Fruit fly (Drosophila melanogaster) whole organism, embryonic: Measurements from ENCODE around the gene twe.

Experiments used
- Asciz ChIP-seq: fragments of 200-800 bp; sonication (Bioruptor generic); optimal IDR thresholded peaks from 2 replicates; lab custom pipeline; 2017; ENCODE audit warnings: missing biosample characterization, mild to moderate bottlenecking, missing genetic modification characterization, missing genetic modification reagents
- CG10431 ChIP-seq: fragments of 200-800 bp; sonication (Bioruptor generic); optimal IDR thresholded peaks from 3 replicates; lab custom pipeline; 2018; ENCODE audit warnings: missing biosample characterization, mild to moderate bottlenecking, missing genetic modification characterization
- CG10979 ChIP-seq: fragments of 200-800 bp; sonication (Bioruptor generic); optimal IDR thresholded peaks from 2 replicates; lab custom pipeline; 2018; ENCODE audit warnings: missing biosample characterization, mild to moderate bottlenecking, missing genetic modification characterization, moderate library complexity
- CG11247 ChIP-seq: fragments of 200-800 bp; sonication (Bioruptor generic); IDR thresholded peaks from 2 replicates; pipeline ENCODE4 v1.3.6; 2022; ENCODE audit warnings: missing biosample characterization, missing genetic modification characterization
- CG12155 ChIP-seq: fragments of 200-800 bp; sonication (Bioruptor generic); optimal IDR thresholded peaks from 3 replicates; lab custom pipeline; 2016; ENCODE audit warnings: missing biosample characterization, missing genetic modification characterization
- CG1233 ChIP-seq: fragments of 200-800 bp; sonication (Bioruptor generic); optimal IDR thresholded peaks from 4 replicates; lab custom pipeline; 2018; ENCODE audit warnings: missing biosample characterization, mild to moderate bottlenecking, missing genetic modification characterization
- CG13424 ChIP-seq: fragments of 200-800 bp; sonication (Bioruptor generic); optimal IDR thresholded peaks from 2 replicates; lab custom pipeline; 2019; ENCODE audit warnings: missing biosample characterization, mild to moderate bottlenecking, missing genetic modification characterization, moderate library complexity
- CG14441 ChIP-seq: fragments of 200-800 bp; sonication (Bioruptor generic); IDR thresholded peaks from 2 replicates; pipeline ENCODE4 v1.3.6; 2022; ENCODE audit warnings: missing biosample characterization, missing genetic modification characterization
- CG14860 ChIP-seq: fragments of 200-800 bp; sonication (Bioruptor generic); IDR thresholded peaks from 3 replicates; pipeline ENCODE4 v1.3.6; 2022; ENCODE audit warnings: missing biosample characterization, missing genetic modification characterization; ENCODE audit not compliant: partially characterized antibody
- CG15073 ChIP-seq: fragments of 200-800 bp; sonication (Bioruptor generic); optimal IDR thresholded peaks from 2 replicates; lab custom pipeline; 2016; ENCODE audit warnings: missing biosample characterization, missing genetic modification characterization
- CG16813 ChIP-seq: fragments of 200-800 bp; sonication (Bioruptor generic); IDR thresholded peaks from 3 replicates; pipeline ENCODE4 v1.3.6; 2022; ENCODE audit warnings: missing biosample characterization, missing genetic modification characterization; ENCODE audit not compliant: partially characterized antibody
- CG17361 ChIP-seq: fragments of 200-800 bp; sonication (Bioruptor generic); IDR thresholded peaks from 3 replicates; pipeline ENCODE4 v1.3.6; 2022; ENCODE audit warnings: missing biosample characterization, missing genetic modification characterization
- CG18262 ChIP-seq: fragments of 200-800 bp; optimal IDR thresholded peaks from 3 replicates; lab custom pipeline; 2019; ENCODE audit warnings: missing biosample characterization, mild to moderate bottlenecking, missing genetic modification characterization, moderate library complexity
- CG2712 ChIP-seq: fragments of 200-800 bp; optimal IDR thresholded peaks from 3 replicates; lab custom pipeline; 2019; ENCODE audit warnings: missing biosample characterization, mild to moderate bottlenecking, missing genetic modification characterization, moderate library complexity
- CG30403 ChIP-seq: fragments of 200-800 bp; sonication (Bioruptor generic); optimal IDR thresholded peaks from 3 replicates; lab custom pipeline; 2016; ENCODE audit warnings: missing biosample characterization, missing genetic modification characterization
- CG32767 ChIP-seq: fragments of 200-800 bp; sonication (Bioruptor generic); IDR thresholded peaks from 2 replicates; pipeline ENCODE4 v1.3.6; 2022; ENCODE audit warnings: missing biosample characterization, missing genetic modification characterization
- CG34422 ChIP-seq: fragments of 200-800 bp; sonication (Bioruptor generic); IDR thresholded peaks from 3 replicates; pipeline ENCODE4 v1.3.6; 2022; ENCODE audit warnings: missing biosample characterization, missing genetic modification characterization
- CG3838 ChIP-seq: fragments of 200-800 bp; sonication (Bioruptor generic); optimal IDR thresholded peaks from 3 replicates; lab custom pipeline; 2016; ENCODE audit warnings: missing biosample characterization, missing genetic modification characterization
- CG6272 ChIP-seq: fragments of 200-800 bp; sonication (Bioruptor generic); IDR thresholded peaks from 2 replicates; pipeline ENCODE4 v1.3.6; 2022; ENCODE audit warnings: missing biosample characterization, missing genetic modification characterization
- CG6654 ChIP-seq: fragments of 200-800 bp; sonication (Bioruptor generic); optimal IDR thresholded peaks from 2 replicates; lab custom pipeline; 2017; ENCODE audit warnings: missing biosample characterization, mild to moderate bottlenecking, missing genetic modification characterization
- CG6765 ChIP-seq: fragments of 200-800 bp; sonication (Bioruptor generic); optimal IDR thresholded peaks from 3 replicates; lab custom pipeline; 2017; ENCODE audit warnings: missing biosample characterization, mild to moderate bottlenecking, missing genetic modification characterization
- CG9437 ChIP-seq: fragments of 200-800 bp; sonication (Bioruptor generic); optimal IDR thresholded peaks from 2 replicates; lab custom pipeline; 2018; ENCODE audit warnings: missing biosample characterization, mild to moderate bottlenecking, missing genetic modification characterization
- D ChIP-seq, 2 experiments: fragments of 200-800 bp in 1 of 2; fragments of >200 bp in 1 of 2; sonication (Bioruptor generic) in 1 of 2; optimal IDR thresholded peaks; 2 replicates in 1 of 2; 3 replicates in 1 of 2; lab custom pipeline; 2017; ENCODE audit warnings: mild to moderate bottlenecking in 1 of 2, missing biosample characterization in 1 of 2, missing genetic modification characterization in 1 of 2, missing genetic modification reagents in 1 of 2
- Elba2 ChIP-seq: fragments of 200-800 bp; sonication (Bioruptor generic); optimal IDR thresholded peaks from 3 replicates; lab custom pipeline; 2016; ENCODE audit warnings: missing biosample characterization, missing genetic modification characterization
- MTF-1 ChIP-seq: fragments of 200-800 bp; sonication (Bioruptor generic); optimal IDR thresholded peaks from 2 replicates; lab custom pipeline; 2018; ENCODE audit warnings: missing biosample characterization, mild to moderate bottlenecking, missing genetic modification characterization, borderline replicate concordance
- Nf-YC ChIP-seq: fragments of 200-800 bp; optimal IDR thresholded peaks from 3 replicates; lab custom pipeline; 2019; ENCODE audit warnings: missing biosample characterization, mild to moderate bottlenecking, missing genetic modification characterization, moderate library complexity
- Oli ChIP-seq: fragments of 200-800 bp; sonication (Bioruptor generic); optimal IDR thresholded peaks from 2 replicates; lab custom pipeline; 2018; ENCODE audit warnings: missing biosample characterization, mild to moderate bottlenecking, missing genetic modification characterization, moderate library complexity
- Sox102F ChIP-seq: fragments of 200-800 bp; sonication (Bioruptor generic); optimal IDR thresholded peaks from 2 replicates; lab custom pipeline; 2018; ENCODE audit warnings: missing biosample characterization, mild to moderate bottlenecking, missing genetic modification characterization, moderate library complexity
- YL-1 ChIP-seq: fragments of 200-800 bp; sonication (Bioruptor generic); optimal IDR thresholded peaks from 3 replicates; lab custom pipeline; 2017; ENCODE audit warnings: missing biosample characterization, mild to moderate bottlenecking, missing genetic modification characterization
- ap ChIP-seq: fragments of 200-800 bp; sonication (Bioruptor generic); IDR thresholded peaks from 2 replicates; pipeline ENCODE4 v1.3.6; 2022; ENCODE audit warnings: missing biosample characterization, missing genetic modification characterization
- bcd ChIP-seq: fragments of 200-800 bp; sonication (Bioruptor generic); optimal IDR thresholded peaks from 2 replicates; lab custom pipeline; 2017; ENCODE audit warnings: missing biosample characterization, mild to moderate bottlenecking, missing genetic modification characterization
- bowl ChIP-seq: fragments of 200-800 bp; sonication (Bioruptor generic); IDR thresholded peaks from 2 replicates; pipeline ENCODE4 v1.3.6; 2022; ENCODE audit warnings: missing biosample characterization, missing genetic modification characterization
- dmrt11E ChIP-seq: fragments of 200-800 bp; sonication (Bioruptor generic); optimal IDR thresholded peaks from 3 replicates; lab custom pipeline; 2018; ENCODE audit warnings: missing biosample characterization, mild to moderate bottlenecking, missing genetic modification characterization, moderate library complexity
- dpn ChIP-seq, 2 experiments: fragments of 200-800 bp; sonication (Bioruptor generic); optimal IDR thresholded peaks; 3 replicates each; lab custom pipeline; 2016; ENCODE audit warnings: missing biosample characterization in 2 of 2, missing genetic modification characterization in 2 of 2
- dysf ChIP-seq: fragments of 200-800 bp; sonication (Bioruptor generic); IDR thresholded peaks from 3 replicates; pipeline ENCODE4 v1.3.6; 2022; ENCODE audit warnings: missing biosample characterization, missing genetic modification characterization
- ewg ChIP-seq: fragments of 200-800 bp; sonication (Bioruptor generic); optimal IDR thresholded peaks from 3 replicates; lab custom pipeline; 2017; ENCODE audit warnings: mild to moderate bottlenecking, missing biosample characterization, missing genetic modification reagents, missing genetic modification characterization
- gcm ChIP-seq: fragments of 200-800 bp; sonication (Bioruptor generic); optimal IDR thresholded peaks from 2 replicates; lab custom pipeline; 2019; ENCODE audit warnings: missing biosample characterization, mild to moderate bottlenecking, missing genetic modification characterization, moderate library complexity
- h ChIP-seq: fragments of >200 bp; optimal IDR thresholded peaks from 2 replicates; lab custom pipeline; 2017
- onecut ChIP-seq: fragments of 200-800 bp; sonication (Bioruptor generic); IDR thresholded peaks from 2 replicates; pipeline ENCODE4 v1.3.6; 2022; ENCODE audit warnings: missing biosample characterization, missing genetic modification characterization
- org-1 ChIP-seq: fragments of 200-800 bp; sonication (Bioruptor generic); optimal IDR thresholded peaks from 2 replicates; lab custom pipeline; 2017; ENCODE audit warnings: missing biosample characterization, missing genetic modification characterization
- pros ChIP-seq: fragments of 200-800 bp; sonication (Bioruptor generic); optimal IDR thresholded peaks from 3 replicates; lab custom pipeline; 2019; ENCODE audit warnings: missing biosample characterization, mild to moderate bottlenecking, missing genetic modification characterization, moderate library complexity
- pzg ChIP-seq: fragments of 200-800 bp; sonication (Bioruptor generic); optimal IDR thresholded peaks from 3 replicates; lab custom pipeline; 2018; ENCODE audit warnings: missing biosample characterization, mild to moderate bottlenecking, missing genetic modification characterization, moderate library complexity
- slbo ChIP-seq: fragments of 200-800 bp; sonication (Bioruptor generic); IDR thresholded peaks from 2 replicates; pipeline ENCODE4 v1.3.6; 2022; ENCODE audit warnings: missing biosample characterization, missing genetic modification characterization
- sr ChIP-seq: fragments of 200-800 bp; sonication (Bioruptor generic); IDR thresholded peaks from 3 replicates; pipeline ENCODE4 v1.3.6; 2022; ENCODE audit warnings: missing biosample characterization, missing genetic modification characterization
- ssp ChIP-seq: fragments of 200-800 bp; sonication (Bioruptor generic); IDR thresholded peaks from 2 replicates; pipeline ENCODE4 v1.3.6; 2022; ENCODE audit warnings: missing biosample characterization, missing genetic modification characterization
- stc ChIP-seq: fragments of 200-800 bp; sonication (Bioruptor generic); IDR thresholded peaks from 2 replicates; pipeline ENCODE4 v1.3.6; 2022; ENCODE audit warnings: missing biosample characterization, missing genetic modification characterization
- tap ChIP-seq: fragments of 200-800 bp; optimal IDR thresholded peaks from 3 replicates; lab custom pipeline; 2019; ENCODE audit warnings: missing biosample characterization, mild to moderate bottlenecking, missing genetic modification characterization, moderate library complexity
- tin ChIP-seq: fragments of 200-800 bp; sonication (Bioruptor generic); optimal IDR thresholded peaks from 3 replicates; lab custom pipeline; 2016; ENCODE audit warnings: missing biosample characterization, missing genetic modification characterization
- zen ChIP-seq: fragments of 200-800 bp; sonication (Bioruptor generic); optimal IDR thresholded peaks from 3 replicates; lab custom pipeline; 2018; ENCODE audit warnings: missing biosample characterization, mild to moderate bottlenecking, missing genetic modification characterization, moderate library complexity

Gene twe

dm6 chr2L:16307026-16307703, 45.5 kb upstream of the twe start, which contains the start of the genes CG5861 and Syx5 (continued):
- no peak for TF ChIP-seq CG3838 (GFP tag; lab: Kevin White, UChicago)
- no peak for TF ChIP-seq h (lab: Kevin White, UChicago)
- peak; percentile 73 for TF ChIP-seq zen (tag; lab: Kevin White, UChicago)
- peak in 1 of 2 experiments; percentile 72 for TF ChIP-seq dpn (GFP tag; optimal IDR thresholded peaks at IDR 0.05; lab: Kevin White, UChicago)
- TF ChIP-seq ssp (GFP tag; lab: Robert Waterston, UW): 0 out of 2 replicates have a peak, but pooled peaks have one; percentile 28
- TF ChIP-seq CG34422: 0 out of 3 replicates have a peak, but pooled peaks have one; percentile 43
- TF ChIP-seq CG17361 (GFP tag; lab: Robert Waterston, UW): peak; percentile 57; the same call in 2 of the 3 replicates
- no peak for TF ChIP-seq CG6654 (GFP tag; lab: Kevin White, UChicago)
- TF ChIP-seq slbo (GFP tag; lab: Robert Waterston, UW): peak; percentile 80
- TF ChIP-seq pros: no peak
- TF ChIP-seq CG18262 (tag; lab: Kevin White, UChicago): peak; percentile 62
- peak; percentile 24 for TF ChIP-seq CG12155 (GFP tag; lab: Kevin White, UChicago)
- peak; percentile 75 for TF ChIP-seq Nf-YC (tag; lab: Kevin White, UChicago)
- TF ChIP-seq CG1233 (GFP tag; lab: Kevin White, UChicago): peak; percentile 29
- peak; percentile 14 for TF ChIP-seq Asciz (GFP tag; lab: Kevin White, UChicago)
- no peak for TF ChIP-seq bowl (GFP tag; lab: Robert Waterston, UW)
- peak; percentile 22 for TF ChIP-seq dmrt11E (tag; lab: Kevin White, UChicago)
- TF ChIP-seq org-1 (GFP tag; lab: Kevin White, UChicago): no peak
- TF ChIP-seq Elba2: no peak
- no peak for TF ChIP-seq MTF-1
- TF ChIP-seq sr (GFP tag; lab: Robert Waterston, UW): no peak
- TF ChIP-seq CG9437 (GFP tag; lab: Kevin White, UChicago): peak; percentile 7
- TF ChIP-seq tap: peak; percentile 57
- no peak for TF ChIP-seq Oli
- TF ChIP-seq ap: no peak
- peak; percentile 33 for TF ChIP-seq tin (GFP tag; lab: Kevin White, UChicago)
- peak; percentile 88 for TF ChIP-seq CG14860
- peak; percentile 67 for TF ChIP-seq CG30403 (GFP tag; lab: Kevin White, UChicago)
- peak; percentile 59 for TF ChIP-seq CG10979
- 0 out of 3 replicates have a peak, but pooled peaks have one; percentile 24 for TF ChIP-seq dysf (GFP tag; lab: Robert Waterston, UW)
- TF ChIP-seq CG6765 (GFP tag; lab: Kevin White, UChicago): peak; percentile 17
- peak; percentile 95 for TF ChIP-seq YL-1 (GFP tag; lab: Kevin White, UChicago)
- TF ChIP-seq Sox102F (GFP tag; lab: Kevin White, UChicago): no peak
- TF ChIP-seq CG16813 (GFP tag; lab: Robert Waterston, UW): peak; percentile 87
- TF ChIP-seq CG14441 (GFP tag; lab: Robert Waterston, UW): peak; percentile 58; the same call in 1 of the 2 replicates
- peak; percentile 79 for TF ChIP-seq CG2712 (tag; lab: Kevin White, UChicago)
- TF ChIP-seq bcd: peak; percentile 62
- TF ChIP-seq ewg (GFP tag; lab: Kevin White, UChicago): no peak
- TF ChIP-seq CG11247 (GFP tag; lab: Robert Waterston, UW): peak; percentile 45; the same call in 1 of the 2 replicates
- peak; percentile 68 for TF ChIP-seq CG13424
- TF ChIP-seq CG6272: 0 out of 2 replicates have a peak, but pooled peaks have one; percentile 59
- TF ChIP-seq gcm: peak; percentile 68
- TF ChIP-seq CG15073 (GFP tag; lab: Kevin White, UChicago): no peak
- no peak for TF ChIP-seq D (optimal IDR thresholded peaks at IDR 0.05; lab: Kevin White, UChicago)
- TF ChIP-seq D (GFP tag; optimal IDR thresholded peaks at IDR 0.05; lab: Kevin White, UChicago): no peak
- TF ChIP-seq onecut (GFP tag; lab: Robert Waterston, UW): no peak
- no peak for TF ChIP-seq stc (GFP tag; lab: Robert Waterston, UW)
- peak; percentile 68 for TF ChIP-seq pzg (GFP tag; lab: Kevin White, UChicago)
- TF ChIP-seq CG32767: no peak
- no peak for TF ChIP-seq CG10431 (GFP tag; lab: Kevin White, UChicago)
